Worm (Caenorhabditis elegans): Measurements from ENCODE around the gene act-1.

- no peak for TF ChIP-seq him-1 (tag; optimal IDR thresholded peaks at IDR 0.05)
- TF ChIP-seq W03F9.2 (tag; optimal IDR thresholded peaks at IDR 0.05), result no peak
- no peak for TF ChIP-seq dao-5 (tag; optimal IDR thresholded peaks at IDR 0.05)
These were observed 47.6 kb upstream of the act-1 start for ce11 chrV:11033241-11033640.

Data from whole organism, L4/young adult.